Worm (Caenorhabditis elegans): Measurements from ENCODE around the gene Y39A1A.16.

- TF ChIP-seq aly-2 (tag; optimal IDR thresholded peaks at IDR 0.05), result no peak
- TF ChIP-seq ztf-4 (tag; optimal IDR thresholded peaks at IDR 0.05), result no peak
- no peak for TF ChIP-seq nhr-6 (tag; optimal IDR thresholded peaks at IDR 0.05)
- no peak for TF ChIP-seq unc-62 (GFP tag; optimal IDR thresholded peaks at IDR 0.05)
These were observed 12.4 kb upstream of the Y39A1A.16 start for ce11 chrIII:10666640-10667039.
